Fruit fly (Drosophila melanogaster): ENCODE results near the gene CG8176.

- TF ChIP-seq pan (optimal IDR thresholded peaks at IDR 0.05) (no peak), psq (optimal IDR thresholded peaks at IDR 0.05) (no peak)
Observed at dm6 chr3R:9570657-9571056, 54.9 kb downstream of the CG8176 start.

Measured in whole organism.